Fruit fly (Drosophila melanogaster) whole organism, wandering third instar larva: ENCODE results near the gene PolG1.

ENCODE experiments used
- Abd-B ChIP-seq: fragments of >200 bp; optimal IDR thresholded peaks from 2 replicates; lab custom pipeline; 2017; ENCODE audit warnings: missing biosample characterization, missing genetic modification characterization
- Dfd ChIP-seq: fragments of >200 bp; optimal IDR thresholded peaks from 2 replicates; lab custom pipeline; 2017; ENCODE audit warnings: missing biosample characterization, missing genetic modification characterization
- GATAd ChIP-seq: sonication (Bioruptor generic); optimal IDR thresholded peaks from 2 replicates; lab custom pipeline; 2016; ENCODE audit warnings: missing biosample characterization, missing genetic modification characterization
- OdsH ChIP-seq: fragments of 200-800 bp; sonication (Bioruptor generic); optimal IDR thresholded peaks from 2 replicates; lab custom pipeline; 2016; ENCODE audit warnings: missing biosample characterization, mild to moderate bottlenecking, missing genetic modification characterization
- Sp1 ChIP-seq: fragments of 200-800 bp; sonication (Bioruptor generic); optimal IDR thresholded peaks from 3 replicates; lab custom pipeline; 2019; ENCODE audit warnings: missing biosample characterization, mild to moderate bottlenecking, missing genetic modification characterization, moderate library complexity
- br ChIP-seq: fragments of 200-800 bp; sonication (Bioruptor generic); optimal IDR thresholded peaks from 2 replicates; lab custom pipeline; 2016; ENCODE audit warnings: missing biosample characterization, missing genetic modification characterization
- dsf ChIP-seq: sonication (Bioruptor generic); optimal IDR thresholded peaks from 2 replicates; lab custom pipeline; 2016; ENCODE audit warnings: missing biosample characterization, missing genetic modification characterization, borderline replicate concordance
- h ChIP-seq: fragments of 200-800 bp; sonication (Bioruptor generic); optimal IDR thresholded peaks from 3 replicates; lab custom pipeline; 2016; ENCODE audit warnings: missing biosample characterization, mild to moderate bottlenecking, missing genetic modification characterization
- jim ChIP-seq: fragments of 175-275, 200-325 bp; sonication (Bioruptor generic); optimal IDR thresholded peaks from 2 replicates; lab custom pipeline; 2016; ENCODE audit warnings: missing biosample characterization, mild to moderate bottlenecking, missing genetic modification characterization
- lola ChIP-seq: fragments of >200 bp; optimal IDR thresholded peaks from 2 replicates; lab custom pipeline; 2017; ENCODE audit warnings: missing biosample characterization, missing genetic modification characterization
- psq ChIP-seq: fragments of 200-800 bp; sonication (Bioruptor generic); optimal IDR thresholded peaks from 3 replicates; lab custom pipeline; 2017; ENCODE audit warnings: missing biosample characterization, mild to moderate bottlenecking, missing genetic modification characterization, moderate library complexity
- tai ChIP-seq: sonication (Bioruptor generic); optimal IDR thresholded peaks from 2 replicates; lab custom pipeline; 2016; ENCODE audit warnings: missing biosample characterization, missing genetic modification characterization
- usp ChIP-seq: fragments of >200 bp; optimal IDR thresholded peaks from 2 replicates; lab custom pipeline; 2017; ENCODE audit warnings: missing biosample characterization, missing genetic modification characterization

- TF ChIP-seq lola (no peak), Sp1 (GFP tag; lab: Kevin White, UChicago) (peak; percentile 39), GATAd (GFP tag; lab: Kevin White, UChicago) (no peak), br (GFP tag; lab: Kevin White, UChicago) (peak; percentile 56), h (peak; percentile 41), tai (GFP tag; lab: Kevin White, UChicago) (no peak), Dfd (GFP tag; lab: Kevin White, UChicago) (no peak), psq (GFP tag; lab: Kevin White, UChicago) (no peak), dsf (GFP tag; lab: Kevin White, UChicago) (no peak), Abd-B (no peak), jim (GFP tag; lab: Kevin White, UChicago) (no peak), usp (GFP tag; lab: Kevin White, UChicago) (no peak), OdsH (GFP tag; lab: Kevin White, UChicago) (peak; percentile 2)
These were observed 11.2 kb upstream of the PolG1 start for dm6 chr2L:13838647-13839390.
